Fruit fly (Drosophila melanogaster) whole organism, embryonic: ENCODE measurements around the gene Rh5.
A peak's percentile ranks its signal among the peaks of the same experiment; 100 is the strongest.

Experiments
- ATbp ChIP-seq: fragments of 200-800 bp; sonication (Bioruptor generic); optimal IDR thresholded peaks from 2 replicates; lab custom pipeline; 2017; ENCODE audit warnings: missing biosample characterization, mild to moderate bottlenecking, missing genetic modification characterization, missing genetic modification reagents
- CG10366 ChIP-seq: fragments of 200-800 bp; sonication (Bioruptor generic); IDR thresholded peaks from 2 replicates; pipeline ENCODE4 v1.3.6; 2022; ENCODE audit warnings: missing biosample characterization, missing genetic modification characterization
- CG10462 ChIP-seq: fragments of 200-800 bp; sonication (Bioruptor generic); optimal IDR thresholded peaks from 2 replicates; lab custom pipeline; 2016; ENCODE audit warnings: missing biosample characterization, missing genetic modification characterization
- CG10979 ChIP-seq: fragments of 200-800 bp; sonication (Bioruptor generic); optimal IDR thresholded peaks from 2 replicates; lab custom pipeline; 2018; ENCODE audit warnings: missing biosample characterization, mild to moderate bottlenecking, missing genetic modification characterization, moderate library complexity
- CG11504 ChIP-seq: fragments of 200-800 bp; sonication (Bioruptor generic); optimal IDR thresholded peaks from 3 replicates; lab custom pipeline; 2019; ENCODE audit warnings: missing biosample characterization, mild to moderate bottlenecking, missing genetic modification characterization, moderate library complexity
- CG12155 ChIP-seq: fragments of 200-800 bp; sonication (Bioruptor generic); optimal IDR thresholded peaks from 3 replicates; lab custom pipeline; 2016; ENCODE audit warnings: missing biosample characterization, missing genetic modification characterization
- CG12942 ChIP-seq: fragments of 200-800 bp; sonication (Bioruptor generic); optimal IDR thresholded peaks from 3 replicates; lab custom pipeline; 2016; ENCODE audit warnings: missing biosample characterization, missing genetic modification characterization
- CG14710 ChIP-seq: fragments of 200-800 bp; sonication (Bioruptor generic); optimal IDR thresholded peaks from 3 replicates; lab custom pipeline; 2019; ENCODE audit warnings: missing biosample characterization, mild to moderate bottlenecking, missing genetic modification characterization, moderate library complexity
- CG1603 ChIP-seq: fragments of 200-800 bp; sonication (Bioruptor generic); optimal IDR thresholded peaks from 2 replicates; lab custom pipeline; 2019; ENCODE audit warnings: missing biosample characterization, mild to moderate bottlenecking, missing genetic modification characterization, moderate library complexity
- CG18011 ChIP-seq: fragments of 200-800 bp; sonication (Bioruptor generic); optimal IDR thresholded peaks from 2 replicates; lab custom pipeline; 2017; ENCODE audit warnings: missing biosample characterization, missing genetic modification characterization, mild to moderate bottlenecking, moderate library complexity, missing genotype
- CG18476 ChIP-seq: fragments of 200-800 bp; sonication (Bioruptor generic); optimal IDR thresholded peaks from 2 replicates; lab custom pipeline; 2016; ENCODE audit warnings: missing biosample characterization, mild to moderate bottlenecking, missing genetic modification characterization
- CG30403 ChIP-seq: fragments of 200-800 bp; sonication (Bioruptor generic); optimal IDR thresholded peaks from 3 replicates; lab custom pipeline; 2016; ENCODE audit warnings: missing biosample characterization, missing genetic modification characterization
- CG34224 ChIP-seq: fragments of 200-800 bp; sonication (Bioruptor generic); IDR thresholded peaks from 3 replicates; pipeline ENCODE4 v1.3.6; 2022; ENCODE audit warnings: missing biosample characterization, missing genetic modification characterization; ENCODE audit not compliant: partially characterized antibody
- CG43689 ChIP-seq: fragments of 200-800 bp; sonication (Bioruptor generic); IDR thresholded peaks from 2 replicates; pipeline ENCODE4 v1.3.6; 2022; ENCODE audit warnings: missing biosample characterization, missing genetic modification characterization
- CG4820 ChIP-seq: fragments of 200-800 bp; sonication (Bioruptor generic); optimal IDR thresholded peaks from 3 replicates; lab custom pipeline; 2016; ENCODE audit warnings: missing biosample characterization, missing genetic modification characterization
- CG6654 ChIP-seq: fragments of 200-800 bp; sonication (Bioruptor generic); optimal IDR thresholded peaks from 2 replicates; lab custom pipeline; 2017; ENCODE audit warnings: missing biosample characterization, mild to moderate bottlenecking, missing genetic modification characterization
- CG7839 ChIP-seq: fragments of 200-800 bp; sonication (Bioruptor generic); optimal IDR thresholded peaks from 3 replicates; lab custom pipeline; 2018; ENCODE audit warnings: missing biosample characterization, mild to moderate bottlenecking, missing genetic modification characterization, moderate library complexity
- CG8924 ChIP-seq: fragments of 200-800 bp; optimal IDR thresholded peaks from 3 replicates; lab custom pipeline; 2019; ENCODE audit warnings: missing biosample characterization, mild to moderate bottlenecking, missing genetic modification characterization, moderate library complexity
- CG9817 ChIP-seq: fragments of 200-800 bp; sonication (Bioruptor generic); optimal IDR thresholded peaks from 2 replicates; lab custom pipeline; 2018; ENCODE audit warnings: missing biosample characterization, mild to moderate bottlenecking, missing genetic modification characterization, moderate library complexity
- Camta ChIP-seq: fragments of 200-800 bp; sonication (Bioruptor generic); optimal IDR thresholded peaks from 2 replicates; lab custom pipeline; 2016; ENCODE audit warnings: missing biosample characterization, missing genetic modification characterization
- Dref ChIP-seq: fragments of 200-800 bp; sonication (Bioruptor generic); IDR thresholded peaks from 2 replicates; pipeline ENCODE4 v1.3.6; 2022; ENCODE audit warnings: missing biosample characterization, missing genetic modification characterization
- E2f1 ChIP-seq: fragments of 200-800 bp; sonication (Bioruptor generic); IDR thresholded peaks from 2 replicates; pipeline ENCODE4 v1.3.6; 2022; ENCODE audit warnings: missing biosample characterization, missing genetic modification characterization
- GATAe ChIP-seq: fragments of 200-800 bp; sonication (Bioruptor generic); conservative IDR thresholded peaks from 2 replicates; pipeline ENCODE4 v1.3.6; 2022; ENCODE audit warnings: missing biosample characterization, missing genetic modification characterization
- Meics ChIP-seq: fragments of 200-800 bp; sonication (Bioruptor generic); optimal IDR thresholded peaks from 2 replicates; lab custom pipeline; 2017; ENCODE audit warnings: missing biosample characterization, mild to moderate bottlenecking, missing genetic modification characterization
- Sry-β ChIP-seq: fragments of 200-800 bp; sonication (Bioruptor generic); optimal IDR thresholded peaks from 2 replicates; lab custom pipeline; 2018; ENCODE audit warnings: missing biosample characterization, mild to moderate bottlenecking, missing genetic modification characterization, moderate library complexity
- ac ChIP-seq: fragments of 200-800 bp; sonication (Bioruptor generic); optimal IDR thresholded peaks from 3 replicates; lab custom pipeline; 2017; ENCODE audit warnings: missing biosample characterization, mild to moderate bottlenecking, missing genetic modification characterization
- aop ChIP-seq: fragments of 200-800 bp; sonication (Bioruptor generic); IDR thresholded peaks from 2 replicates; pipeline ENCODE4 v1.3.6; 2022; ENCODE audit warnings: missing biosample characterization, missing genetic modification characterization
- br ChIP-seq: fragments of >200 bp; optimal IDR thresholded peaks from 2 replicates; lab custom pipeline; 2017
- cato ChIP-seq: fragments of 200-800 bp; sonication (Bioruptor generic); optimal IDR thresholded peaks from 2 replicates; lab custom pipeline; 2016; ENCODE audit warnings: missing biosample characterization, missing genetic modification characterization, borderline replicate concordance
- chif ChIP-seq, 2 experiments: fragments of 200-800 bp; sonication (Bioruptor generic); optimal IDR thresholded peaks; 3 replicates each; lab custom pipeline; 2016; ENCODE audit warnings: missing biosample characterization in 2 of 2, missing genetic modification characterization in 2 of 2
- chinmo ChIP-seq: fragments of 200-800 bp; sonication (Bioruptor generic); IDR thresholded peaks from 4 replicates; pipeline ENCODE4 v1.3.6; 2022; ENCODE audit warnings: missing biosample characterization, missing genetic modification characterization; ENCODE audit not compliant: partially characterized antibody
- corto ChIP-seq: fragments of 200-800 bp; sonication (Bioruptor generic); optimal IDR thresholded peaks from 2 replicates; lab custom pipeline; 2016; ENCODE audit warnings: missing biosample characterization, mild to moderate bottlenecking, missing genetic modification characterization, moderate library complexity
- dimm ChIP-seq: fragments of 200-800 bp; sonication (Bioruptor generic); IDR thresholded peaks from 2 replicates; pipeline ENCODE4 v1.3.6; 2022; ENCODE audit warnings: missing biosample characterization, missing genetic modification characterization
- ems ChIP-seq: fragments of 200-800 bp; sonication (Bioruptor generic); optimal IDR thresholded peaks from 3 replicates; lab custom pipeline; 2016; ENCODE audit warnings: missing biosample characterization, missing genetic modification characterization
- en ChIP-seq: fragments of 200-800 bp; sonication (Bioruptor generic); optimal IDR thresholded peaks from 2 replicates; lab custom pipeline; 2016; ENCODE audit warnings: missing biosample characterization, missing genetic modification characterization
- kay ChIP-seq: fragments of 200-800 bp; sonication (Bioruptor generic); optimal IDR thresholded peaks from 2 replicates; lab custom pipeline; 2016; ENCODE audit warnings: missing biosample characterization, missing genetic modification characterization
- ken ChIP-seq: fragments of 200-800 bp; sonication (Bioruptor generic); IDR thresholded peaks from 3 replicates; pipeline ENCODE4 v1.3.6; 2022; ENCODE audit warnings: missing biosample characterization, missing genetic modification characterization
- lilli ChIP-seq: fragments of 200-800 bp; sonication (Bioruptor generic); optimal IDR thresholded peaks from 3 replicates; lab custom pipeline; 2016; ENCODE audit warnings: missing biosample characterization, missing genetic modification characterization
- nau ChIP-seq: fragments of 200-800 bp; sonication (Bioruptor generic); optimal IDR thresholded peaks from 3 replicates; lab custom pipeline; 2017; ENCODE audit warnings: missing biosample characterization, mild to moderate bottlenecking, missing genetic modification characterization, missing genetic modification reagents
- oc ChIP-seq: fragments of 200-800 bp; sonication (Bioruptor generic); optimal IDR thresholded peaks from 2 replicates; lab custom pipeline; 2018; ENCODE audit warnings: missing biosample characterization, mild to moderate bottlenecking, missing genetic modification characterization, moderate library complexity
- ro ChIP-seq: fragments of 200-800 bp; sonication (Bioruptor generic); IDR thresholded peaks from 2 replicates; pipeline ENCODE4 v1.3.6; 2022; ENCODE audit warnings: missing biosample characterization, missing genetic modification characterization
- row ChIP-seq: fragments of 200-800 bp; sonication (Bioruptor generic); IDR thresholded peaks from 3 replicates; pipeline ENCODE4 v1.3.6; 2022; ENCODE audit warnings: missing biosample characterization, missing genetic modification characterization
- schlank ChIP-seq: fragments of 200-800 bp; sonication (Bioruptor generic); optimal IDR thresholded peaks from 2 replicates; lab custom pipeline; 2018; ENCODE audit warnings: missing biosample characterization, mild to moderate bottlenecking, missing genetic modification characterization
- slp2 ChIP-seq: fragments of 200-800 bp; sonication (Bioruptor generic); optimal IDR thresholded peaks from 2 replicates; lab custom pipeline; 2016; ENCODE audit warnings: missing biosample characterization, missing genetic modification characterization
- sqz ChIP-seq: fragments of 200-800 bp; sonication (Bioruptor generic); optimal IDR thresholded peaks from 3 replicates; lab custom pipeline; 2018; ENCODE audit warnings: missing biosample characterization, mild to moderate bottlenecking, missing genetic modification characterization
- stwl ChIP-seq: fragments of 200-800 bp; sonication (Bioruptor generic); optimal IDR thresholded peaks from 3 replicates; lab custom pipeline; 2018; ENCODE audit warnings: missing biosample characterization, mild to moderate bottlenecking, missing genetic modification characterization, moderate library complexity
- tgo ChIP-seq: fragments of 200-800 bp; sonication (Bioruptor generic); IDR thresholded peaks from 3 replicates; pipeline ENCODE4 v1.3.6; 2022; ENCODE audit warnings: missing biosample characterization, missing genetic modification characterization
- trem ChIP-seq: fragments of 200-800 bp; optimal IDR thresholded peaks from 3 replicates; lab custom pipeline; 2019; ENCODE audit warnings: missing biosample characterization, mild to moderate bottlenecking, missing genetic modification characterization, moderate library complexity

Rh5 gene

dm6 chr2L:12026458-12027431, 18.8 kb downstream of the Rh5 start (continued):
- TF ChIP-seq CG30403 = peak; percentile 75
- peak; percentile 55; the same call in 2 of the 3 replicates for TF ChIP-seq ken (GFP tag; lab: Robert Waterston, UW)
- TF ChIP-seq sqz = peak; percentile 61
- 0 out of 2 replicates have a peak, but pooled peaks have one; percentile 25 for TF ChIP-seq CG43689 (GFP tag; lab: Robert Waterston, UW)
- TF ChIP-seq CG10979 (tag; lab: Kevin White, UChicago) = peak; percentile 62
- no peak for TF ChIP-seq nau
- no peak for TF ChIP-seq br (lab: Kevin White, UChicago)
- peak; percentile 11 for TF ChIP-seq CG12155
- no peak for TF ChIP-seq ac (GFP tag; lab: Kevin White, UChicago)
- TF ChIP-seq corto (GFP tag; lab: Kevin White, UChicago) = peak; percentile 22
- TF ChIP-seq E2f1 (GFP tag; lab: Robert Waterston, UW) = peak; percentile 47; the same call in 1 of the 2 replicates
- TF ChIP-seq CG11504 = peak; percentile 72
- TF ChIP-seq CG1603 = peak; percentile 74
- TF ChIP-seq cato (GFP tag; lab: Kevin White, UChicago) = peak; percentile 29
- peak; percentile 78 for TF ChIP-seq CG8924
- TF ChIP-seq CG14710 (tag; lab: Kevin White, UChicago) = peak; percentile 67
- no peak for TF ChIP-seq stwl (tag; lab: Kevin White, UChicago)
- 0 out of 4 replicates have a peak, but pooled peaks have one; percentile 64 for TF ChIP-seq chinmo (GFP tag; lab: Robert Waterston, UW)
- TF ChIP-seq oc (tag; lab: Kevin White, UChicago) = peak; percentile 36
- TF ChIP-seq CG10462 (GFP tag; lab: Kevin White, UChicago) = peak; percentile 6
- peak; percentile 50 for TF ChIP-seq lilli
- TF ChIP-seq Meics (GFP tag; lab: Kevin White, UChicago) = peak; percentile 68
- no peak for TF ChIP-seq aop
- TF ChIP-seq chif (GFP tag; optimal IDR thresholded peaks at IDR 0.05; lab: Kevin White, UChicago) = peak; percentile 37 to 40
- TF ChIP-seq CG12942 = no peak
- no peak for TF ChIP-seq ro (GFP tag; lab: Robert Waterston, UW)
- no peak for TF ChIP-seq kay (GFP tag; lab: Kevin White, UChicago)
- TF ChIP-seq Sry-β (GFP tag; lab: Kevin White, UChicago) = peak; percentile 8
- TF ChIP-seq dimm (GFP tag; lab: Robert Waterston, UW) = peak; percentile 13; the same call in 1 of the 2 replicates
- TF ChIP-seq slp2 (GFP tag; lab: Kevin White, UChicago) = no peak
- peak; percentile 69; the same call in 2 of the 3 replicates for TF ChIP-seq row (GFP tag; lab: Robert Waterston, UW)
- TF ChIP-seq schlank = no peak
- TF ChIP-seq CG18011 (GFP tag; lab: Kevin White, UChicago) = no peak
- peak; percentile 24 for TF ChIP-seq CG9817
- TF ChIP-seq GATAe = no peak
- peak; percentile 35 for TF ChIP-seq CG4820 (GFP tag; lab: Kevin White, UChicago)
- no peak for TF ChIP-seq CG34224 (GFP tag; lab: Robert Waterston, UW)
- no peak for TF ChIP-seq en
- TF ChIP-seq ems = no peak
- TF ChIP-seq CG6654 = peak; percentile 34
- TF ChIP-seq CG10366 (GFP tag; lab: Robert Waterston, UW) = peak; percentile 25; the same call in 1 of the 2 replicates
- peak; percentile 41 for TF ChIP-seq ATbp (GFP tag; lab: Kevin White, UChicago)
- peak; percentile 45 for TF ChIP-seq Dref (GFP tag; lab: Robert Waterston, UW)
- TF ChIP-seq CG7839 (tag; lab: Kevin White, UChicago) = peak; percentile 69
- peak; percentile 5 for TF ChIP-seq trem
- TF ChIP-seq Camta = no peak
- peak; percentile 35 for TF ChIP-seq CG18476 (GFP tag; lab: Kevin White, UChicago)
- peak; percentile 55 for TF ChIP-seq tgo (GFP tag; lab: Robert Waterston, UW)
